Worm (Caenorhabditis elegans) whole organism, mixed stage, embryonic: Measurements from ENCODE around the gene ZK896.4.
A peak's percentile ranks its signal among the peaks of the same experiment; 100 is the strongest.

Source experiments
- ceh-83 ChIP-seq: fragments of 200-800 bp; sonication (Bioruptor generic); optimal IDR thresholded peaks from 2 replicates; lab custom pipeline; 2018; ENCODE audit warnings: mild to moderate bottlenecking, missing genetic modification characterization, missing compliant biosample characterization
- ces-1 ChIP-seq: fragments of 150-350 bp; optimal IDR thresholded peaks from 2 replicates; lab custom pipeline; 2014; ENCODE audit warnings: missing biosample characterization, missing genetic modification reagents, missing genetic modification characterization
- hlh-1 ChIP-seq: fragments of 150-350 bp; optimal IDR thresholded peaks from 2 replicates; lab custom pipeline; 2014; ENCODE audit warnings: missing biosample characterization, missing genetic modification reagents, missing genetic modification characterization
- nhr-237 ChIP-seq: fragments of 150-350 bp; optimal IDR thresholded peaks from 2 replicates; lab custom pipeline; 2014; ENCODE audit warnings: missing biosample characterization, missing genetic modification characterization
- snpc-4 ChIP-seq: fragments of 150-350 bp; optimal IDR thresholded peaks from 2 replicates; lab custom pipeline; 2014; ENCODE audit warnings: missing biosample characterization, missing genetic modification characterization
- sptf-1 ChIP-seq: sonication (generic microtip); optimal IDR thresholded peaks from 2 replicates; lab custom pipeline; 2017; ENCODE audit warnings: mild to moderate bottlenecking, missing genetic modification characterization, moderate library complexity, missing compliant biosample characterization
- zip-8 ChIP-seq: fragments of 150-350 bp; optimal IDR thresholded peaks from 2 replicates; lab custom pipeline; 2014; ENCODE audit warnings: missing biosample characterization, missing genetic modification characterization

The ZK896.4 gene

ce11 chrIV:12830829-12831392, 52.2 kb downstream of the ZK896.4 start:
- TF ChIP-seq hlh-1 (tag; lab: Kevin White, UChicago) = peak; percentile 56
- TF ChIP-seq zip-8 (tag; lab: Kevin White, UChicago) = no peak
- no peak for TF ChIP-seq ceh-83
- TF ChIP-seq ces-1 (GFP tag; lab: Kevin White, UChicago) = peak; percentile 21
- no peak for TF ChIP-seq nhr-237 (tag; lab: Kevin White, UChicago)
- no peak for TF ChIP-seq snpc-4 (tag; lab: Kevin White, UChicago)
- no peak for TF ChIP-seq sptf-1 (tag; lab: Kevin White, UChicago)
